Worm (Caenorhabditis elegans): Measurements from ENCODE around the gene Y110A2AL.10.

ce11 chrII:2829482-2829881, 42.2 kb downstream of the Y110A2AL.10 start:
- TF ChIP-seq nhr-76 (tag; optimal IDR thresholded peaks at IDR 0.05) (no peak), ces-1 (GFP tag; optimal IDR thresholded peaks at IDR 0.05) (no peak), nhr-77 (tag; optimal IDR thresholded peaks at IDR 0.05) (no peak), hif-1 (tag; optimal IDR thresholded peaks at IDR 0.05) (no peak), dve-1 (tag; optimal IDR thresholded peaks at IDR 0.05; ENCODE audit: insufficient read depth) (no peak), nhr-28 (tag; optimal IDR thresholded peaks at IDR 0.05) (no peak), snpc-4 (tag; optimal IDR thresholded peaks at IDR 0.05) (no peak)

All from whole organism, L4 larva.